Fruit fly (Drosophila melanogaster) whole organism, embryonic: Measurements from ENCODE around the gene CG44428.
A peak's percentile ranks its signal among the peaks of the same experiment; 100 is the strongest.

ENCODE experiments used
- Aef1 ChIP-seq: fragments of 200-800 bp; sonication (Bioruptor generic); IDR thresholded peaks from 3 replicates; pipeline ENCODE4 v1.3.6; 2022; ENCODE audit warnings: missing biosample characterization, missing genetic modification characterization
- Atf3 ChIP-seq: fragments of 200-800 bp; sonication (Bioruptor generic); optimal IDR thresholded peaks from 3 replicates; lab custom pipeline; 2016; ENCODE audit warnings: missing biosample characterization, missing genetic modification characterization
- CG10147 ChIP-seq: fragments of 200-800 bp; sonication (Bioruptor generic); optimal IDR thresholded peaks from 2 replicates; lab custom pipeline; 2019; ENCODE audit warnings: missing biosample characterization, mild to moderate bottlenecking, missing genetic modification characterization, moderate library complexity
- CG10267 ChIP-seq: fragments of 200-800 bp; sonication (Bioruptor generic); optimal IDR thresholded peaks from 2 replicates; lab custom pipeline; 2018; ENCODE audit warnings: missing biosample characterization, mild to moderate bottlenecking, missing genetic modification characterization, moderate library complexity
- CG10366 ChIP-seq: fragments of 200-800 bp; sonication (Bioruptor generic); IDR thresholded peaks from 2 replicates; pipeline ENCODE4 v1.3.6; 2022; ENCODE audit warnings: missing biosample characterization, missing genetic modification characterization
- CG10979 ChIP-seq: fragments of 200-800 bp; sonication (Bioruptor generic); optimal IDR thresholded peaks from 2 replicates; lab custom pipeline; 2018; ENCODE audit warnings: missing biosample characterization, mild to moderate bottlenecking, missing genetic modification characterization, moderate library complexity
- CG13123 ChIP-seq: fragments of 200-800 bp; sonication (Bioruptor generic); optimal IDR thresholded peaks from 2 replicates; lab custom pipeline; 2016; ENCODE audit warnings: missing biosample characterization, missing genetic modification characterization
- CG13287 ChIP-seq: fragments of 200-800 bp; sonication (Bioruptor generic); IDR thresholded peaks from 2 replicates; pipeline ENCODE4 v1.3.6; 2022; ENCODE audit warnings: missing biosample characterization, missing genetic modification characterization; ENCODE audit not compliant: partially characterized antibody
- CG13424 ChIP-seq: fragments of 200-800 bp; sonication (Bioruptor generic); optimal IDR thresholded peaks from 2 replicates; lab custom pipeline; 2019; ENCODE audit warnings: missing biosample characterization, mild to moderate bottlenecking, missing genetic modification characterization, moderate library complexity
- CG13624 ChIP-seq: fragments of 200-800 bp; sonication (Bioruptor generic); optimal IDR thresholded peaks from 2 replicates; lab custom pipeline; 2016; ENCODE audit warnings: missing biosample characterization, missing genetic modification characterization
- CG14441 ChIP-seq: fragments of 200-800 bp; sonication (Bioruptor generic); IDR thresholded peaks from 2 replicates; pipeline ENCODE4 v1.3.6; 2022; ENCODE audit warnings: missing biosample characterization, missing genetic modification characterization
- CG15011 ChIP-seq: fragments of 200-800 bp; sonication (Bioruptor generic); optimal IDR thresholded peaks from 3 replicates; lab custom pipeline; 2018; ENCODE audit warnings: missing biosample characterization, mild to moderate bottlenecking, missing genetic modification characterization
- CG16779 ChIP-seq: fragments of 200-800 bp; sonication (Bioruptor generic); IDR thresholded peaks from 2 replicates; pipeline ENCODE4 v1.3.6; 2022; ENCODE audit warnings: missing biosample characterization, missing genetic modification characterization
- CG17359 ChIP-seq: fragments of 200-800 bp; sonication (Bioruptor generic); optimal IDR thresholded peaks from 3 replicates; lab custom pipeline; 2018; ENCODE audit warnings: missing biosample characterization, mild to moderate bottlenecking, missing genetic modification characterization, moderate library complexity
- CG17361 ChIP-seq: fragments of 200-800 bp; sonication (Bioruptor generic); IDR thresholded peaks from 3 replicates; pipeline ENCODE4 v1.3.6; 2022; ENCODE audit warnings: missing biosample characterization, missing genetic modification characterization
- CG2678 ChIP-seq: fragments of 200-800 bp; sonication (Bioruptor generic); optimal IDR thresholded peaks from 3 replicates; lab custom pipeline; 2019; ENCODE audit warnings: missing biosample characterization, mild to moderate bottlenecking, missing genetic modification characterization, moderate library complexity
- CG30431 ChIP-seq: fragments of 200-800 bp; sonication (Bioruptor generic); optimal IDR thresholded peaks from 2 replicates; lab custom pipeline; 2017; ENCODE audit warnings: missing biosample characterization, missing genetic modification characterization
- CG3281 ChIP-seq: fragments of 200-800 bp; sonication (Bioruptor generic); optimal IDR thresholded peaks from 3 replicates; lab custom pipeline; 2017; ENCODE audit warnings: missing biosample characterization, mild to moderate bottlenecking, missing genetic modification characterization
- CG33213 ChIP-seq: fragments of 200-800 bp; sonication (Bioruptor generic); optimal IDR thresholded peaks from 3 replicates; lab custom pipeline; 2016; ENCODE audit warnings: missing biosample characterization, missing genetic modification characterization
- CG4424 ChIP-seq: fragments of 200-800 bp; sonication (Bioruptor generic); optimal IDR thresholded peaks from 3 replicates; lab custom pipeline; 2016; ENCODE audit warnings: missing biosample characterization, missing genetic modification characterization
- CG5953 ChIP-seq: fragments of 200-800 bp; sonication (Bioruptor generic); IDR thresholded peaks from 2 replicates; pipeline ENCODE4 v1.3.6; 2022; ENCODE audit warnings: missing biosample characterization, missing genetic modification characterization
- CG6791 ChIP-seq: fragments of 200-800 bp; sonication (Bioruptor generic); IDR thresholded peaks from 3 replicates; pipeline ENCODE4 v1.3.6; 2022; ENCODE audit warnings: missing biosample characterization, missing genetic modification characterization; ENCODE audit not compliant: partially characterized antibody
- Camta ChIP-seq: fragments of 200-800 bp; sonication (Bioruptor generic); optimal IDR thresholded peaks from 2 replicates; lab custom pipeline; 2016; ENCODE audit warnings: missing biosample characterization, missing genetic modification characterization
- Ets65A ChIP-seq: fragments of 200-800 bp; sonication (Bioruptor generic); peaks from one replicate; lab custom pipeline; 2016; ENCODE audit warnings: missing biosample characterization, missing genetic modification characterization
- HHEX ChIP-seq: fragments of 200-800 bp; sonication (Bioruptor generic); optimal IDR thresholded peaks from 3 replicates; lab custom pipeline; 2017; ENCODE audit warnings: missing biosample characterization, mild to moderate bottlenecking, missing genetic modification characterization, missing genetic modification reagents
- PHDP ChIP-seq: fragments of 200-800 bp; sonication (Bioruptor generic); optimal IDR thresholded peaks from 3 replicates; lab custom pipeline; 2018; ENCODE audit warnings: missing biosample characterization, mild to moderate bottlenecking, missing genetic modification characterization, moderate library complexity
- Pdp1 ChIP-seq, 2 experiments: fragments of 200-800 bp; sonication (Bioruptor generic); optimal IDR thresholded peaks; 3 replicates each; lab custom pipeline; 2016; ENCODE audit warnings: missing biosample characterization in 2 of 2, missing genetic modification characterization in 2 of 2, mild to moderate bottlenecking in 1 of 2, moderate library complexity in 1 of 2
- Ravus ChIP-seq: fragments of 200-800 bp; sonication (Bioruptor generic); IDR thresholded peaks from 2 replicates; pipeline ENCODE4 v1.3.6; 2022; ENCODE audit warnings: missing biosample characterization, missing genetic modification characterization
- Side ChIP-seq: fragments of 200-800 bp; sonication (Bioruptor generic); optimal IDR thresholded peaks from 2 replicates; lab custom pipeline; 2016; ENCODE audit warnings: missing biosample characterization, missing genetic modification characterization
- Sox102F ChIP-seq: fragments of 200-800 bp; sonication (Bioruptor generic); optimal IDR thresholded peaks from 2 replicates; lab custom pipeline; 2018; ENCODE audit warnings: missing biosample characterization, mild to moderate bottlenecking, missing genetic modification characterization, moderate library complexity
- Sry-β ChIP-seq: fragments of 200-800 bp; sonication (Bioruptor generic); optimal IDR thresholded peaks from 2 replicates; lab custom pipeline; 2018; ENCODE audit warnings: missing biosample characterization, mild to moderate bottlenecking, missing genetic modification characterization, moderate library complexity
- Vsx1 ChIP-seq: fragments of 200-800 bp; sonication (Bioruptor generic); optimal IDR thresholded peaks from 2 replicates; lab custom pipeline; 2017; ENCODE audit warnings: missing biosample characterization, mild to moderate bottlenecking, missing genetic modification characterization, missing genetic modification reagents
- ac ChIP-seq: fragments of 200-800 bp; sonication (Bioruptor generic); optimal IDR thresholded peaks from 3 replicates; lab custom pipeline; 2017; ENCODE audit warnings: missing biosample characterization, mild to moderate bottlenecking, missing genetic modification characterization
- cas ChIP-seq: fragments of 200-800 bp; sonication (Bioruptor generic); IDR thresholded peaks from 2 replicates; pipeline ENCODE4 v1.3.6; 2022; ENCODE audit warnings: missing biosample characterization, missing genetic modification characterization
- caup ChIP-seq: fragments of 200-800 bp; sonication (Bioruptor generic); optimal IDR thresholded peaks from 3 replicates; lab custom pipeline; 2017; ENCODE audit warnings: missing biosample characterization, mild to moderate bottlenecking, missing genetic modification characterization, moderate library complexity; ENCODE audit not compliant: severe bottlenecking
- emc ChIP-seq: fragments of 200-800 bp; sonication (Bioruptor generic); optimal IDR thresholded peaks from 2 replicates; lab custom pipeline; 2016; ENCODE audit warnings: missing biosample characterization, missing genetic modification characterization
- fd64A ChIP-seq: fragments of 200-800 bp; sonication (Bioruptor generic); optimal IDR thresholded peaks from 3 replicates; lab custom pipeline; 2018; ENCODE audit warnings: missing biosample characterization, mild to moderate bottlenecking, missing genetic modification characterization
- gem ChIP-seq: fragments of 200-800 bp; sonication (Bioruptor generic); optimal IDR thresholded peaks from 2 replicates; lab custom pipeline; 2019; ENCODE audit warnings: missing biosample characterization, mild to moderate bottlenecking, missing genetic modification characterization, moderate library complexity
- kni ChIP-seq: fragments of 200-800 bp; sonication (Bioruptor generic); optimal IDR thresholded peaks from 3 replicates; lab custom pipeline; 2017; ENCODE audit warnings: mild to moderate bottlenecking, missing biosample characterization, missing genetic modification reagents, missing genetic modification characterization
- lab ChIP-seq: fragments of 200-800 bp; sonication (Bioruptor generic); optimal IDR thresholded peaks from 3 replicates; lab custom pipeline; 2017; ENCODE audit warnings: missing biosample characterization, missing genetic modification characterization, mild to moderate bottlenecking, moderate library complexity, missing genetic modification reagents
- lbe ChIP-seq: fragments of 200-800 bp; sonication (Bioruptor generic); optimal IDR thresholded peaks from 2 replicates; lab custom pipeline; 2016; ENCODE audit warnings: missing biosample characterization, mild to moderate bottlenecking, missing genetic modification characterization
- mld ChIP-seq: fragments of 200-800 bp; sonication (Bioruptor generic); IDR thresholded peaks from 3 replicates; pipeline ENCODE4 v1.3.6; 2022; ENCODE audit warnings: missing biosample characterization, missing genetic modification characterization; ENCODE audit not compliant: partially characterized antibody
- odd ChIP-seq: fragments of 200-800 bp; sonication (Bioruptor generic); optimal IDR thresholded peaks from 2 replicates; lab custom pipeline; 2017; ENCODE audit warnings: missing biosample characterization, mild to moderate bottlenecking, missing genetic modification characterization
- phol ChIP-seq: fragments of 200-800 bp; sonication (Bioruptor generic); optimal IDR thresholded peaks from 3 replicates; lab custom pipeline; 2018; ENCODE audit warnings: missing biosample characterization, mild to moderate bottlenecking, missing genetic modification characterization, moderate library complexity
- seq ChIP-seq: fragments of 200-800 bp; sonication (Bioruptor generic); IDR thresholded peaks from 2 replicates; pipeline ENCODE4 v1.3.6; 2022; ENCODE audit warnings: missing biosample characterization, missing genetic modification characterization
- sna ChIP-seq: fragments of 200-800 bp; sonication (Bioruptor generic); IDR thresholded peaks from 2 replicates; pipeline ENCODE4 v1.3.6; 2022; ENCODE audit warnings: missing biosample characterization, missing genetic modification characterization; ENCODE audit not compliant: partially characterized antibody
- sob ChIP-seq: fragments of 200-800 bp; sonication (Bioruptor generic); IDR thresholded peaks from 2 replicates; pipeline ENCODE4 v1.3.6; 2022; ENCODE audit warnings: missing biosample characterization, missing genetic modification characterization
- unc-4 ChIP-seq: fragments of 200-800 bp; sonication (Bioruptor generic); IDR thresholded peaks from 2 replicates; pipeline ENCODE4 v1.3.6; 2022; ENCODE audit warnings: missing biosample characterization, missing genetic modification characterization; ENCODE audit not compliant: partially characterized antibody
- yki ChIP-seq: fragments of >200 bp; optimal IDR thresholded peaks from 3 replicates; lab custom pipeline; 2018

Gene CG44428

DNA sequence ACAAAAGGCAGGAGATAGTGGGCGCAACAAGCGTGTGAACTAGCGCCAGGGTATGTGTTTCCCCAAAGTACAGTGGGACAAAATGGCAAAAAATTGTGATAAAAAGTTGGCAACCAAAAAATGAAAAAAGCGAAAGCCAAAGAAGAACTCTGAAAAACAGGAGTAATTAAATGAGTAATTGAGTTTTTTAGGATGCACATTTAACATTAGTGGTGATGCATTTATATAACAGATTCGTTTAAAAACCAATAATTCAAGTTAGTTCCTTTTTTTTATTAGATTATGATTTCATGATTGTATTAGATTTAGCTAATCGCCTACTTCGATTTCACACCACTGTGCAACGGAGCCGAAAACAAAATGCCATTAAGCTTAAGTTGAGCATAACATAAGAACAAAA, 42.3 kb upstream of the CG44428 start (continued):
- TF ChIP-seq Ravus (GFP tag; lab: Robert Waterston, UW) (no peak), mld (GFP tag; lab: Robert Waterston, UW) (no peak), CG30431 (GFP tag; lab: Kevin White, UChicago) (peak; percentile 25), Atf3 (GFP tag; lab: Kevin White, UChicago) (peak; percentile 14), phol (tag; lab: Kevin White, UChicago) (peak; percentile 77), yki (lab: Kevin White, UChicago) (no peak), CG10147 (peak; percentile 43), CG10979 (tag; lab: Kevin White, UChicago) (peak; percentile 75), Side (GFP tag; lab: Kevin White, UChicago) (peak; percentile 17)

DNA sequence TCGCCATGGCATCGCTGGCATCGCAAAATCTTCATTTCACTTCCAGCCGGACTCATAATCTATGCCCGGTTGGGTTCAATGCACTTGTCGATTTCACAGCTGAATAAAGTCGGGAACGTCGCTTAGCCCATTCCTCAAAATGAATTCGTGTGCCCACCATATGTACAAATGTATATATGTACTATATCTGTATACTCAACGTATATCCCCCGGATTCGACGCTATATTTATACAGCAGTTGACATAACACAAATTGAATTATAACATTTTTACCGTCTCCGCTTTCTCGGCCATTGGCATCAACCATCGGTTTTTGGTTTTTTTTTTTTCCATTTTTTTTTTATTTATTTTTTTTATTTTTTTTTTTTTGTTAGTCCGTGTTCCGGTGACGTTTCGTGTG, 40.2 kb upstream of the CG44428 start:
- TF ChIP-seq fd64A (GFP tag; lab: Kevin White, UChicago) (peak; percentile 14), CG5953 (0 out of 2 replicates have a peak, but pooled peaks have one; percentile 13), caup (GFP tag; lab: Kevin White, UChicago) (peak; percentile 33), HHEX (GFP tag; lab: Kevin White, UChicago) (peak; percentile 33), lab (GFP tag; lab: Kevin White, UChicago) (peak; percentile 56), CG13123 (GFP tag; lab: Kevin White, UChicago) (no peak), CG33213 (GFP tag; lab: Kevin White, UChicago) (no peak), emc (GFP tag; lab: Kevin White, UChicago) (no peak), Ets65A (GFP tag; lab: Kevin White, UChicago) (no peak), Vsx1 (GFP tag; lab: Kevin White, UChicago) (no peak), PHDP (tag; lab: Kevin White, UChicago) (peak; percentile 17), Pdp1 (GFP tag; optimal IDR thresholded peaks at IDR 0.05; lab: Kevin White, UChicago) (peak in 1 of 2 experiments; percentile 37), Sry-β (GFP tag; lab: Kevin White, UChicago) (no peak), CG10366 (GFP tag; lab: Robert Waterston, UW) (no peak), CG17361 (GFP tag; lab: Robert Waterston, UW) (no peak), kni (GFP tag; lab: Kevin White, UChicago) (peak; percentile 45), CG16779 (GFP tag; lab: Robert Waterston, UW) (no peak), CG14441 (GFP tag; lab: Robert Waterston, UW) (no peak), sna (GFP tag; lab: Robert Waterston, UW) (no peak), ac (no peak), CG4424 (GFP tag; lab: Kevin White, UChicago) (peak; percentile 0), Aef1 (GFP tag; lab: Robert Waterston, UW) (no peak), gem (tag; lab: Kevin White, UChicago) (peak; percentile 18), Camta (no peak), lbe (GFP tag; lab: Kevin White, UChicago) (peak; percentile 50), unc-4 (GFP tag; lab: Robert Waterston, UW) (no peak), mld (GFP tag; lab: Robert Waterston, UW) (no peak), Sox102F (peak; percentile 6), CG13624 (no peak), CG15011 (GFP tag; lab: Kevin White, UChicago) (no peak), CG6791 (no peak), CG10267 (tag; lab: Kevin White, UChicago) (no peak), sob (GFP tag; lab: Robert Waterston, UW) (0 out of 2 replicates have a peak, but pooled peaks have one; percentile 25), CG13424 (tag; lab: Kevin White, UChicago) (peak; percentile 15), CG3281 (GFP tag; lab: Kevin White, UChicago) (peak; percentile 22), CG13287 (GFP tag; lab: Robert Waterston, UW) (no peak), CG2678 (peak; percentile 38), odd (GFP tag; lab: Kevin White, UChicago) (peak; percentile 7), seq (GFP tag; lab: Robert Waterston, UW) (no peak), CG17359 (peak; percentile 44), cas (GFP tag; lab: Robert Waterston, UW) (no peak)
